Fruit fly (Drosophila melanogaster) whole organism, embryonic: ENCODE results near the gene CG43131.

Source experiments
- Asciz ChIP-seq: fragments of 200-800 bp; sonication (Bioruptor generic); optimal IDR thresholded peaks from 2 replicates; lab custom pipeline; 2017; ENCODE audit warnings: missing biosample characterization, mild to moderate bottlenecking, missing genetic modification characterization, missing genetic modification reagents
- BEAF-32 ChIP-seq: fragments of 200-800 bp; sonication (Bioruptor generic); optimal IDR thresholded peaks from 3 replicates; lab custom pipeline; 2017; ENCODE audit warnings: missing biosample characterization, missing genetic modification characterization, mild to moderate bottlenecking, moderate library complexity, missing genetic modification reagents
- CG11560 ChIP-seq: fragments of 200-800 bp; sonication (Bioruptor generic); IDR thresholded peaks from 3 replicates; pipeline ENCODE4 v1.3.6; 2022; ENCODE audit warnings: missing biosample characterization, missing genetic modification characterization
- CG12155 ChIP-seq: fragments of 200-800 bp; sonication (Bioruptor generic); optimal IDR thresholded peaks from 3 replicates; lab custom pipeline; 2016; ENCODE audit warnings: missing biosample characterization, missing genetic modification characterization
- CG12299 ChIP-seq: fragments of 200-800 bp; sonication (Bioruptor generic); optimal IDR thresholded peaks from 2 replicates; lab custom pipeline; 2018; ENCODE audit warnings: missing biosample characterization, mild to moderate bottlenecking, missing genetic modification characterization
- CG13296 ChIP-seq: fragments of 200-800 bp; sonication (Bioruptor generic); optimal IDR thresholded peaks from 3 replicates; lab custom pipeline; 2018; ENCODE audit warnings: missing biosample characterization, mild to moderate bottlenecking, missing genetic modification characterization
- CG13894 ChIP-seq: fragments of 200-800 bp; sonication (Bioruptor generic); optimal IDR thresholded peaks from 3 replicates; lab custom pipeline; 2018; ENCODE audit warnings: missing biosample characterization, mild to moderate bottlenecking, missing genetic modification characterization, moderate library complexity
- CG17361 ChIP-seq: fragments of 200-800 bp; sonication (Bioruptor generic); IDR thresholded peaks from 3 replicates; pipeline ENCODE4 v1.3.6; 2022; ENCODE audit warnings: missing biosample characterization, missing genetic modification characterization
- CG17385 ChIP-seq: fragments of 200-800 bp; sonication (Bioruptor generic); optimal IDR thresholded peaks from 3 replicates; lab custom pipeline; 2018; ENCODE audit warnings: missing biosample characterization, mild to moderate bottlenecking, missing genetic modification characterization
- CG17612 ChIP-seq: fragments of 200-800 bp; sonication (Bioruptor generic); IDR thresholded peaks from 2 replicates; pipeline ENCODE4 v1.3.6; 2022; ENCODE audit warnings: missing biosample characterization, missing genetic modification characterization
- CG17802 ChIP-seq: fragments of 200-800 bp; sonication (Bioruptor generic); optimal IDR thresholded peaks from 2 replicates; lab custom pipeline; 2018; ENCODE audit warnings: missing biosample characterization, mild to moderate bottlenecking, missing genetic modification characterization, moderate library complexity
- CG1792 ChIP-seq: fragments of 200-800 bp; sonication (Bioruptor generic); optimal IDR thresholded peaks from 2 replicates; lab custom pipeline; 2016; ENCODE audit warnings: missing biosample characterization, missing genetic modification characterization
- CG18619 ChIP-seq: fragments of 200-800 bp; sonication (Bioruptor generic); optimal IDR thresholded peaks from 3 replicates; lab custom pipeline; 2017; ENCODE audit warnings: missing biosample characterization, mild to moderate bottlenecking, missing genetic modification characterization
- CG2120 ChIP-seq: fragments of 200-800 bp; sonication (Bioruptor generic); optimal IDR thresholded peaks from 3 replicates; lab custom pipeline; 2016; ENCODE audit warnings: missing biosample characterization, missing genetic modification characterization
- CG2202 ChIP-seq: fragments of 200-800 bp; sonication (Bioruptor generic); optimal IDR thresholded peaks from 2 replicates; lab custom pipeline; 2018; ENCODE audit warnings: missing biosample characterization, mild to moderate bottlenecking, missing genetic modification characterization
- CG31388 ChIP-seq: fragments of 200-800 bp; sonication (Bioruptor generic); optimal IDR thresholded peaks from 2 replicates; lab custom pipeline; 2016; ENCODE audit warnings: missing biosample characterization, missing genetic modification characterization
- CG32772 ChIP-seq: fragments of 200-800 bp; sonication (Bioruptor generic); IDR thresholded peaks from 2 replicates; pipeline ENCODE4 v1.3.6; 2022; ENCODE audit warnings: missing biosample characterization, missing genetic modification characterization
- CG4424 ChIP-seq: fragments of 200-800 bp; sonication (Bioruptor generic); optimal IDR thresholded peaks from 3 replicates; lab custom pipeline; 2016; ENCODE audit warnings: missing biosample characterization, missing genetic modification characterization
- CG6813 ChIP-seq: fragments of 200-800 bp; sonication (Bioruptor generic); optimal IDR thresholded peaks from 2 replicates; lab custom pipeline; 2017; ENCODE audit warnings: missing biosample characterization, missing genetic modification characterization, mild to moderate bottlenecking, moderate library complexity, missing genetic modification reagents
- CG6854 ChIP-seq: fragments of 200-800 bp; sonication (Bioruptor generic); optimal IDR thresholded peaks from 3 replicates; lab custom pipeline; 2017; ENCODE audit warnings: missing biosample characterization, mild to moderate bottlenecking, missing genetic modification characterization
- CG9609 ChIP-seq: fragments of 200-800 bp; sonication (Bioruptor generic); optimal IDR thresholded peaks from 3 replicates; lab custom pipeline; 2016; ENCODE audit warnings: missing biosample characterization, missing genetic modification characterization
- CkIIα-i1 ChIP-seq: fragments of 200-800 bp; sonication (Bioruptor generic); IDR thresholded peaks from 2 replicates; pipeline ENCODE4 v1.3.6; 2022; ENCODE audit warnings: missing biosample characterization, missing genetic modification characterization
- Dek ChIP-seq: fragments of 200-800 bp; sonication (Bioruptor generic); optimal IDR thresholded peaks from 3 replicates; lab custom pipeline; 2019; ENCODE audit warnings: missing biosample characterization, mild to moderate bottlenecking, missing genetic modification characterization, moderate library complexity
- Dfd ChIP-seq, 2 experiments: fragments of >200 bp; optimal IDR thresholded peaks; 2 replicates each; lab custom pipeline; 2017; ENCODE audit warnings: missing biosample characterization in 2 of 2, missing genetic modification characterization in 2 of 2
- Eip74EF ChIP-seq, 2 experiments: fragments of 200-800 bp in 1 of 2; fragments of >200 bp in 1 of 2; sonication (Bioruptor generic) in 1 of 2; optimal IDR thresholded peaks; 2 replicates each; lab custom pipeline; 2017 to 2019; ENCODE audit warnings: missing biosample characterization in 2 of 2, missing genetic modification characterization in 2 of 2, mild to moderate bottlenecking in 1 of 2, moderate library complexity in 1 of 2
- Ets97D ChIP-seq: fragments of 200-800 bp; sonication (Bioruptor generic); optimal IDR thresholded peaks from 3 replicates; lab custom pipeline; 2016; ENCODE audit warnings: missing biosample characterization, missing genetic modification characterization
- HLH4C ChIP-seq: fragments of 200-800 bp; sonication (Bioruptor generic); IDR thresholded peaks from 3 replicates; pipeline ENCODE4 v1.3.6; 2022; ENCODE audit warnings: missing biosample characterization, missing genetic modification characterization; ENCODE audit not compliant: partially characterized antibody
- Jarid2 ChIP-seq: fragments of 200-800 bp; sonication (Bioruptor generic); optimal IDR thresholded peaks from 3 replicates; lab custom pipeline; 2017; ENCODE audit warnings: mild to moderate bottlenecking, missing biosample characterization, missing genetic modification reagents, missing genetic modification characterization
- Kr ChIP-seq: fragments of 200-800 bp; sonication (Bioruptor generic); optimal IDR thresholded peaks from 2 replicates; lab custom pipeline; 2017; ENCODE audit warnings: missing biosample characterization, mild to moderate bottlenecking, missing genetic modification characterization
- Oli ChIP-seq: fragments of 200-800 bp; sonication (Bioruptor generic); optimal IDR thresholded peaks from 2 replicates; lab custom pipeline; 2018; ENCODE audit warnings: missing biosample characterization, mild to moderate bottlenecking, missing genetic modification characterization, moderate library complexity
- Rfx ChIP-seq: fragments of 200-800 bp; sonication (Bioruptor generic); IDR thresholded peaks from 2 replicates; pipeline ENCODE4 v1.3.6; 2022; ENCODE audit warnings: missing biosample characterization, missing genetic modification characterization
- TFAM ChIP-seq: fragments of 200-800 bp; sonication (Bioruptor generic); optimal IDR thresholded peaks from 2 replicates; lab custom pipeline; 2017; ENCODE audit warnings: missing biosample characterization, missing genetic modification characterization, inconsistent platforms
- Tbp ChIP-seq: fragments of >200 bp; optimal IDR thresholded peaks from 2 replicates; lab custom pipeline; 2018; ENCODE audit warnings: missing biosample characterization, missing genetic modification characterization
- ap ChIP-seq: fragments of 200-800 bp; sonication (Bioruptor generic); IDR thresholded peaks from 2 replicates; pipeline ENCODE4 v1.3.6; 2022; ENCODE audit warnings: missing biosample characterization, missing genetic modification characterization
- bbx ChIP-seq: fragments of 200-800 bp; sonication (Bioruptor generic); IDR thresholded peaks from 2 replicates; pipeline ENCODE4 v1.3.6; 2022; ENCODE audit warnings: missing biosample characterization, missing genetic modification characterization; ENCODE audit not compliant: partially characterized antibody
- croc ChIP-seq: fragments of 200-800 bp; sonication (Bioruptor generic); conservative IDR thresholded peaks from 3 replicates; pipeline ENCODE4 v1.3.6; 2022; ENCODE audit warnings: missing biosample characterization, missing genetic modification characterization
- dmrt11E ChIP-seq: fragments of 200-800 bp; sonication (Bioruptor generic); optimal IDR thresholded peaks from 3 replicates; lab custom pipeline; 2018; ENCODE audit warnings: missing biosample characterization, mild to moderate bottlenecking, missing genetic modification characterization, moderate library complexity
- dysf ChIP-seq: fragments of 200-800 bp; sonication (Bioruptor generic); IDR thresholded peaks from 3 replicates; pipeline ENCODE4 v1.3.6; 2022; ENCODE audit warnings: missing biosample characterization, missing genetic modification characterization
- eyg ChIP-seq: fragments of 200-800 bp; sonication (Bioruptor generic); optimal IDR thresholded peaks from 3 replicates; lab custom pipeline; 2016; ENCODE audit warnings: missing biosample characterization, missing genetic modification characterization
- fd96Cb ChIP-seq: fragments of 200-800 bp; sonication (Bioruptor generic); optimal IDR thresholded peaks from 2 replicates; lab custom pipeline; 2018; ENCODE audit warnings: missing biosample characterization, mild to moderate bottlenecking, missing genetic modification characterization, moderate library complexity
- fu2 ChIP-seq: fragments of 200-800 bp; sonication (Bioruptor generic); optimal IDR thresholded peaks from 2 replicates; lab custom pipeline; 2016; ENCODE audit warnings: missing biosample characterization, missing genetic modification characterization
- grau ChIP-seq: fragments of 200-800 bp; optimal IDR thresholded peaks from 3 replicates; lab custom pipeline; 2019; ENCODE audit warnings: missing biosample characterization, mild to moderate bottlenecking, missing genetic modification characterization, moderate library complexity
- gt ChIP-seq: fragments of 200-800 bp; sonication (Bioruptor generic); IDR thresholded peaks from 2 replicates; pipeline ENCODE4 v1.3.6; 2022; ENCODE audit warnings: missing biosample characterization, missing genetic modification characterization
- her ChIP-seq: fragments of 200-800 bp; sonication (Bioruptor generic); optimal IDR thresholded peaks from 2 replicates; lab custom pipeline; 2016; ENCODE audit warnings: missing biosample characterization, missing genetic modification characterization
- kah ChIP-seq: fragments of 200-800 bp; sonication (Bioruptor generic); optimal IDR thresholded peaks from 2 replicates; lab custom pipeline; 2018; ENCODE audit warnings: missing biosample characterization, mild to moderate bottlenecking, missing genetic modification characterization
- nerfin-1 ChIP-seq: fragments of 200-800 bp; sonication (Bioruptor generic); optimal IDR thresholded peaks from 3 replicates; lab custom pipeline; 2019; ENCODE audit warnings: missing biosample characterization, mild to moderate bottlenecking, missing genetic modification characterization, moderate library complexity
- pho ChIP-seq: fragments of 200-800 bp; sonication (Bioruptor generic); optimal IDR thresholded peaks from 2 replicates; lab custom pipeline; 2016; ENCODE audit warnings: missing biosample characterization, missing genetic modification characterization
- ro ChIP-seq: fragments of 200-800 bp; sonication (Bioruptor generic); IDR thresholded peaks from 2 replicates; pipeline ENCODE4 v1.3.6; 2022; ENCODE audit warnings: missing biosample characterization, missing genetic modification characterization
- stwl ChIP-seq: fragments of 200-800 bp; sonication (Bioruptor generic); optimal IDR thresholded peaks from 3 replicates; lab custom pipeline; 2018; ENCODE audit warnings: missing biosample characterization, mild to moderate bottlenecking, missing genetic modification characterization, moderate library complexity
- zf30C ChIP-seq: fragments of 200-800 bp; sonication (Bioruptor generic); optimal IDR thresholded peaks from 3 replicates; lab custom pipeline; 2018; ENCODE audit warnings: missing biosample characterization, mild to moderate bottlenecking, missing genetic modification characterization

The CG43131 gene

dm6 chr3R:5127790-5128243 is 18.8 kb upstream of the CG43131 start, which contains the start of gene RabGGTa (continued):
- TF ChIP-seq dysf (peak; percentile 78), croc (GFP tag; lab: Robert Waterston, UW) (no peak), CG17802 (tag; lab: Kevin White, UChicago) (peak; percentile 13), Asciz (GFP tag; lab: Kevin White, UChicago) (peak; percentile 14), Jarid2 (peak; percentile 13), CG13296 (peak; percentile 58), CG1792 (GFP tag; lab: Kevin White, UChicago) (peak; percentile 54), CG9609 (GFP tag; lab: Kevin White, UChicago) (peak; percentile 49), ro (GFP tag; lab: Robert Waterston, UW) (no peak), CG2120 (GFP tag; lab: Kevin White, UChicago) (peak; percentile 81), CG18619 (peak; percentile 57), grau (peak; percentile 74), Kr (GFP tag; lab: Kevin White, UChicago) (no peak), Ets97D (GFP tag; lab: Kevin White, UChicago) (peak; percentile 44), CG6813 (GFP tag; lab: Kevin White, UChicago) (peak; percentile 41), fd96Cb (peak; percentile 69), dmrt11E (tag; lab: Kevin White, UChicago) (peak; percentile 69), Rfx (GFP tag; lab: Robert Waterston, UW) (peak; percentile 72), CG17612 (GFP tag; lab: Robert Waterston, UW) (no peak), pho (peak; percentile 69), CG17385 (GFP tag; lab: Kevin White, UChicago) (peak; percentile 67), stwl (tag; lab: Kevin White, UChicago) (peak; percentile 49), CG31388 (GFP tag; lab: Kevin White, UChicago) (no peak), Eip74EF (GFP tag; optimal IDR thresholded peaks at IDR 0.05; lab: Kevin White, UChicago) (peak in 1 of 2 experiments; percentile 60), zf30C (GFP tag; lab: Kevin White, UChicago) (peak; percentile 95), Dek (tag; lab: Kevin White, UChicago) (peak; percentile 76), CG13894 (no peak), HLH4C (GFP tag; lab: Robert Waterston, UW) (no peak), eyg (GFP tag; lab: Kevin White, UChicago) (peak; percentile 19), ap (0 out of 2 replicates have a peak, but pooled peaks have one; percentile 12), CkIIα-i1 (GFP tag; lab: Robert Waterston, UW) (no peak), gt (GFP tag; lab: Robert Waterston, UW) (no peak), CG11560 (tag; lab: Robert Waterston, UW) (no peak), TFAM (GFP tag; lab: Kevin White, UChicago) (no peak), CG32772 (0 out of 2 replicates have a peak, but pooled peaks have one; percentile 35), Dfd (GFP tag; optimal IDR thresholded peaks at IDR 0.05; lab: Kevin White, UChicago) (no peak), CG6854 (GFP tag; lab: Kevin White, UChicago) (no peak), CG2202 (tag; lab: Kevin White, UChicago) (peak; percentile 36), Tbp (GFP tag; lab: Kevin White, UChicago) (no peak), CG17361 (GFP tag; lab: Robert Waterston, UW) (peak; percentile 78), bbx (GFP tag; lab: Robert Waterston, UW) (no peak), CG4424 (GFP tag; lab: Kevin White, UChicago) (peak; percentile 57), CG12155 (GFP tag; lab: Kevin White, UChicago) (peak; percentile 40), nerfin-1 (tag; lab: Kevin White, UChicago) (peak; percentile 57), her (no peak), BEAF-32 (GFP tag; lab: Kevin White, UChicago) (peak; percentile 9), Oli (tag; lab: Kevin White, UChicago) (peak; percentile 61), CG12299 (tag; lab: Kevin White, UChicago) (peak; percentile 55), fu2 (peak; percentile 35), kah (GFP tag; lab: Kevin White, UChicago) (no peak)
